Worm (Caenorhabditis elegans) whole organism, L2 larva: ENCODE data around the gene cky-1.

ENCODE experiments used
- C34F6.9 ChIP-seq: fragments of 150-350 bp; optimal IDR thresholded peaks from 2 replicates; lab custom pipeline; 2014; ENCODE audit warnings: missing biosample characterization, missing genetic modification characterization
- F13H6.1 ChIP-seq: sonication (generic microtip); optimal IDR thresholded peaks from 2 replicates; lab custom pipeline; 2016; ENCODE audit warnings: missing genetic modification characterization, missing compliant biosample characterization
- Y55F3AM.14 ChIP-seq: fragments of 200-800 bp; sonication (Bioruptor generic); optimal IDR thresholded peaks from 2 replicates; lab custom pipeline; 2018; ENCODE audit warnings: mild to moderate bottlenecking, missing genetic modification characterization, missing compliant biosample characterization
- aly-2 ChIP-seq: fragments of 150-350 bp; optimal IDR thresholded peaks from 2 replicates; lab custom pipeline; 2014; ENCODE audit warnings: missing biosample characterization, missing genetic modification characterization
- ama-1 ChIP-seq: fragments of 150-350 bp; optimal IDR thresholded peaks from 2 replicates; lab custom pipeline; 2018; ENCODE audit warnings: inconsistent platforms
- ceh-16 ChIP-seq: fragments of 150-350 bp; optimal IDR thresholded peaks from 2 replicates; lab custom pipeline; 2014; ENCODE audit warnings: missing biosample characterization, missing genetic modification characterization
- crh-2 ChIP-seq: sonication (generic microtip); optimal IDR thresholded peaks from 2 replicates; lab custom pipeline; 2017; ENCODE audit warnings: missing biosample characterization, missing genetic modification characterization
- egl-27 ChIP-seq: sonication (generic microtip); optimal IDR thresholded peaks from 3 replicates; lab custom pipeline; 2017; ENCODE audit warnings: missing biosample characterization, missing genetic modification reagents, missing genetic modification characterization
- elt-1 ChIP-seq: fragments of 150-350 bp; optimal IDR thresholded peaks from 2 replicates; lab custom pipeline; 2014; ENCODE audit warnings: missing biosample characterization, missing genetic modification characterization
- elt-3 ChIP-seq: sonication (generic microtip); optimal IDR thresholded peaks from 2 replicates; lab custom pipeline; 2017; ENCODE audit warnings: missing biosample characterization, missing genetic modification characterization
- fos-1 ChIP-seq: fragments of 150-350 bp; optimal IDR thresholded peaks from 2 replicates; lab custom pipeline; 2014; ENCODE audit warnings: missing biosample characterization, missing genetic modification characterization
- gmeb-1 ChIP-seq: fragments of 150-350 bp; optimal IDR thresholded peaks from 2 replicates; lab custom pipeline; 2014; ENCODE audit warnings: missing biosample characterization, missing genetic modification characterization
- lin-11 ChIP-seq: fragments of 150-350 bp; sonication (generic microtip); optimal IDR thresholded peaks from 2 replicates; lab custom pipeline; 2014; ENCODE audit warnings: missing biosample characterization, missing genetic modification characterization, inconsistent platforms, mixed read lengths
- lin-39 ChIP-seq: fragments of 150-350 bp; optimal IDR thresholded peaks from 2 replicates; lab custom pipeline; 2014; ENCODE audit warnings: missing biosample characterization, missing genetic modification reagents, missing genetic modification characterization
- lsy-2 ChIP-seq, 2 experiments: fragments of 150-350 bp in 1 of 2; sonication (generic microtip) in 1 of 2; optimal IDR thresholded peaks; 2 replicates each; lab custom pipeline; 2014 to 2017; ENCODE audit warnings: missing biosample characterization in 2 of 2, missing genetic modification characterization in 2 of 2
- mab-5 ChIP-seq: fragments of 150-350 bp; optimal IDR thresholded peaks from 2 replicates; lab custom pipeline; 2014; ENCODE audit warnings: missing biosample characterization, missing genetic modification characterization
- mbf-1 ChIP-seq: sonication (generic microtip); optimal IDR thresholded peaks from 2 replicates; lab custom pipeline; 2017; ENCODE audit warnings: missing biosample characterization, missing genetic modification characterization
- mdl-1 ChIP-seq, 2 experiments: fragments of 150-350 bp in 1 of 2; sonication (generic microtip) in 1 of 2; optimal IDR thresholded peaks; 2 replicates each; lab custom pipeline; 2017; ENCODE audit warnings: missing biosample characterization in 2 of 2, missing genetic modification characterization in 2 of 2
- nhr-12 ChIP-seq: fragments of 150-350 bp; optimal IDR thresholded peaks from 2 replicates; lab custom pipeline; 2014; ENCODE audit warnings: missing biosample characterization, missing genetic modification characterization
- nhr-129 ChIP-seq: fragments of 150-350 bp; optimal IDR thresholded peaks from 2 replicates; lab custom pipeline; 2014; ENCODE audit warnings: missing biosample characterization, missing genetic modification characterization
- nhr-21 ChIP-seq: fragments of 150-350 bp; optimal IDR thresholded peaks from 2 replicates; lab custom pipeline; 2014; ENCODE audit warnings: missing biosample characterization, missing genetic modification characterization
- nhr-23 ChIP-seq: fragments of 150-350 bp; optimal IDR thresholded peaks from 2 replicates; lab custom pipeline; 2014; ENCODE audit warnings: missing biosample characterization, missing genetic modification reagents, missing genetic modification characterization
- nhr-6 ChIP-seq: fragments of 150-350 bp; optimal IDR thresholded peaks from 2 replicates; lab custom pipeline; 2014; ENCODE audit warnings: missing biosample characterization, missing genetic modification characterization
- nhr-77 ChIP-seq: fragments of 150-350 bp; optimal IDR thresholded peaks from 2 replicates; lab custom pipeline; 2014; ENCODE audit warnings: missing biosample characterization, missing genetic modification characterization
- peb-1 ChIP-seq: fragments of 150-350 bp; optimal IDR thresholded peaks from 2 replicates; lab custom pipeline; 2014; ENCODE audit warnings: missing biosample characterization, missing genetic modification characterization
- sem-4 ChIP-seq: fragments of 150-350 bp; optimal IDR thresholded peaks from 2 replicates; lab custom pipeline; 2014; ENCODE audit warnings: missing biosample characterization, missing genetic modification reagents, missing genetic modification characterization
- skn-1 ChIP-seq: sonication (generic microtip); optimal IDR thresholded peaks from 2 replicates; lab custom pipeline; 2017; ENCODE audit warnings: missing biosample characterization, missing genetic modification characterization
- sma-3 ChIP-seq: sonication (generic microtip); optimal IDR thresholded peaks from 2 replicates; lab custom pipeline; 2016; ENCODE audit warnings: missing genetic modification reagents, missing genetic modification characterization, missing compliant biosample characterization
- snpc-4 ChIP-seq: fragments of 150-350 bp; optimal IDR thresholded peaks from 2 replicates; lab custom pipeline; 2014; ENCODE audit warnings: missing biosample characterization, missing genetic modification characterization
- unc-39 ChIP-seq: fragments of 150-350 bp; optimal IDR thresholded peaks from 2 replicates; lab custom pipeline; 2014; ENCODE audit warnings: missing biosample characterization, missing genetic modification characterization
- unc-62 ChIP-seq: fragments of 150-350 bp; optimal IDR thresholded peaks from 2 replicates; lab custom pipeline; 2014; ENCODE audit warnings: missing biosample characterization, missing genetic modification reagents, missing genetic modification characterization
- zag-1 ChIP-seq: fragments of 150-350 bp; optimal IDR thresholded peaks from 2 replicates; lab custom pipeline; 2014; ENCODE audit warnings: missing biosample characterization, missing genetic modification characterization

The cky-1 gene

DNA sequence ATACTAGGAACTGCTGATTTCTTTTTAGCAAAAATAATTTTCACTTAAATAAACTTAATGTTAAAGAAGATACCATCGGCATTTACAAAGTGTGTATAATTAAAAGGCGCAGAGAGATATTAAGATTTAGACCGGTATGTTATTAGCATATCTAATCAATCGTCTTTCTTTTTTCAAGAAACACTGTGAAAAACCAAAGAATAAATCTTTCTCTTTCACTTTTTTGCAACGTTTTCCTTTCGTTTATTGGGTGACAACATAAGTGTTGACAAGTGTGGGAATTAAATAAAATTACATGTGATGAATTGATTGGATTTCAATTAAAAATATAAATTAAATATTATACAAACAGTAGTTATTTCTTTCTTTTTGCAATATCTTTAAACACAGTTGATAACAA lies 15.9 kb downstream of the cky-1 start, which contains the start of gene C15C8.8:
Gene C15C8.8 (minus strand): TSS at position 101 of the 400 bp plus-strand sequence.
- no peak for TF ChIP-seq egl-27 (tag; lab: Kevin White, UChicago)
- TF ChIP-seq nhr-77 (tag; lab: Kevin White, UChicago), result no peak
- no peak for TF ChIP-seq zag-1 (tag; lab: Kevin White, UChicago)
- TF ChIP-seq F13H6.1 (tag; lab: Kevin White, UChicago), result no peak
- TF ChIP-seq nhr-21 (tag; lab: Kevin White, UChicago), result no peak
- no peak for TF ChIP-seq ceh-16 (tag; lab: Kevin White, UChicago)
- no peak for TF ChIP-seq nhr-12 (tag; lab: Kevin White, UChicago)
- TF ChIP-seq elt-1, result no peak
- no peak for TF ChIP-seq elt-3
- no peak for TF ChIP-seq mdl-1 (tag; optimal IDR thresholded peaks at IDR 0.05; lab: Kevin White, UChicago)
- no peak for TF ChIP-seq mbf-1
- TF ChIP-seq unc-62 (GFP tag; lab: Kevin White, UChicago), result no peak
- no peak for TF ChIP-seq snpc-4 (tag; lab: Kevin White, UChicago)
- TF ChIP-seq lin-39 (tag; lab: Kevin White, UChicago), result no peak
- no peak for TF ChIP-seq sem-4 (tag; lab: Kevin White, UChicago)

DNA sequence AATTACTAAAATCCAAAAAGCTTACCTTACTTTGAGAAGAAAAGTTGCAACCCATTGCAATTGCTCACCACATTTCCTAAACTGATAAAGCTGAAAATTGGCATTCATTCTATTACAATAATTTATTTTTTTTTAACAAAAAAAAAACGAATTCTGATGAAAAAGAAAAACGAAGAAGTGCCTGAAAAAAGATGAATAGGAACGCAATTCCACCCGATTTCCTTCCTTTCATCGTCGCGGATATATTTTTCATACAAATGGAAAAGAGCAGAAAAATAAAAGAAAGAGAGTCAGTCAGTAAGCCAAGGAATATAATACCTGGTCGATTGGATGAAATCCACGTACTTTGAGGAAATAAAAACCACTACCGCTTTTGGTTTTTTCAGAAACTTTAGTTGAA lies 18.3 kb downstream of the cky-1 start, which contains the start of gene gpa-13:
Gene gpa-13 (minus strand): TSS at position 101 of the 400 bp plus-strand sequence.
- TF ChIP-seq elt-1 (no peak), nhr-12 (tag; lab: Kevin White, UChicago) (no peak), nhr-21 (tag; lab: Kevin White, UChicago) (no peak), peb-1 (tag; lab: Kevin White, UChicago) (no peak), snpc-4 (tag; lab: Kevin White, UChicago) (no peak), skn-1 (tag; lab: Kevin White, UChicago) (no peak), F13H6.1 (tag; lab: Kevin White, UChicago) (no peak), aly-2 (tag; lab: Kevin White, UChicago) (no peak), lin-39 (tag; lab: Kevin White, UChicago) (no peak), unc-62 (GFP tag; lab: Kevin White, UChicago) (no peak), nhr-23 (tag; lab: Kevin White, UChicago) (no peak)

- TF ChIP-seq lin-11 (tag; lab: Kevin White, UChicago), result no peak
- no peak for TF ChIP-seq peb-1 (tag; lab: Kevin White, UChicago)
- no peak for TF ChIP-seq ama-1
- no peak for TF ChIP-seq crh-2
- TF ChIP-seq mbf-1, result no peak
- no peak for TF ChIP-seq Y55F3AM.14 (GFP tag; lab: Kevin White, UChicago)
- no peak for TF ChIP-seq nhr-23 (tag; lab: Kevin White, UChicago)
- TF ChIP-seq C34F6.9, result no peak
- TF ChIP-seq fos-1 (tag; lab: Kevin White, UChicago), result no peak
- no peak for TF ChIP-seq aly-2 (tag; lab: Kevin White, UChicago)
- no peak for TF ChIP-seq lin-39 (tag; lab: Kevin White, UChicago)
- TF ChIP-seq mab-5 (tag; lab: Kevin White, UChicago), result no peak
- TF ChIP-seq nhr-129 (tag; lab: Kevin White, UChicago), result no peak
- TF ChIP-seq nhr-12 (tag; lab: Kevin White, UChicago), result no peak
- no peak for TF ChIP-seq lsy-2 (tag; optimal IDR thresholded peaks at IDR 0.05; lab: Kevin White, UChicago)
- no peak for TF ChIP-seq skn-1 (tag; lab: Kevin White, UChicago)
- TF ChIP-seq gmeb-1 (tag; lab: Kevin White, UChicago), result no peak
Observed at ce11 chrV:12759660-12760059, 23.2 kb downstream of the cky-1 start, which contains the start of gene papl-1. Gene papl-1 (minus strand): TSS chrV:12759760.

- TF ChIP-seq ceh-16 (tag; lab: Kevin White, UChicago), result no peak
- TF ChIP-seq snpc-4 (tag; lab: Kevin White, UChicago), result no peak
- no peak for TF ChIP-seq aly-2 (tag; lab: Kevin White, UChicago)
- no peak for TF ChIP-seq elt-3
- TF ChIP-seq zag-1 (tag; lab: Kevin White, UChicago), result no peak
- TF ChIP-seq C34F6.9, result no peak
- TF ChIP-seq F13H6.1 (tag; lab: Kevin White, UChicago), result no peak
- TF ChIP-seq nhr-77 (tag; lab: Kevin White, UChicago), result no peak
- TF ChIP-seq nhr-6 (tag; lab: Kevin White, UChicago), result no peak
- no peak for TF ChIP-seq unc-39 (tag; lab: Kevin White, UChicago)
- no peak for TF ChIP-seq Y55F3AM.14 (GFP tag; lab: Kevin White, UChicago)
- no peak for TF ChIP-seq nhr-129 (tag; lab: Kevin White, UChicago)
- TF ChIP-seq sma-3 (GFP tag; lab: Kevin White, UChicago), result no peak
Observed at ce11 chrV:12760913-12761312, 24.4 kb downstream of the cky-1 start, which contains the start of gene F18E2.15. Gene F18E2.15 (minus strand): TSS chrV:12761013.
